Fruit fly (Drosophila melanogaster): ENCODE measurements around the gene CG43074.

CG43074 gene

DNA sequence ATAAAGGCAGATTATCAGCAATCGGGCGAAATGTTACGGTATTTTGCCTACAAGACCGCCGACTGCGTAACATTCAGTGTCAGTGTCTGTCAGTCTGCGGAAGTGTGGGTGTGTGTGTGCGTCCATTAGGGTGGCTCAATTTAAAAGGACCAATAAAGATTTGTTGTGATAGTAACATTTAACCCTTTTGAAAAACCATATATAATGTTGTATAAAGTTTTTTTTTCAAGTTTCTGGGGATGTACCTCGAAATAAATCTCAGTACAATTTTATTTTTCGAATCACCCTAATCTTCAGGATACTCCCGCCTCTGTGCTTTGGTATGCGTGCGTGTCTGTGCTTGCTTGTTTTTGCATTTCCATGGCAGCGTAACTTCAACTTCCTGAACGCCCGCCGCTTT, 11.7 kb downstream of the CG43074 start (continued):
- TF ChIP-seq CG1024 (GFP tag; IDR thresholded peaks at IDR 0.05) (0 out of 2 replicates have a peak, but pooled peaks have one; percentile 45), gcm2 (GFP tag; optimal IDR thresholded peaks at IDR 0.05) (no peak), H15 (GFP tag; IDR thresholded peaks at IDR 0.05) (peak; percentile 59; the same call in 1 of the 3 replicates), amos (GFP tag; IDR thresholded peaks at IDR 0.05; ENCODE audit: partially characterized antibody) (no peak), bbx (GFP tag; IDR thresholded peaks at IDR 0.05; ENCODE audit: partially characterized antibody) (no peak), Usf (GFP tag; optimal IDR thresholded peaks at IDR 0.05) (no peak), Sox100B (GFP tag; optimal IDR thresholded peaks at IDR 0.05) (peak; percentile 56), Six4 (GFP tag; optimal IDR thresholded peaks at IDR 0.05) (no peak), CG30020 (tag; optimal IDR thresholded peaks at IDR 0.05) (no peak), toy (GFP tag; IDR thresholded peaks at IDR 0.05) (no peak), twi (tag; optimal IDR thresholded peaks at IDR 0.05) (no peak), jigr1 (GFP tag; IDR thresholded peaks at IDR 0.05) (no peak), CG10147 (GFP tag; optimal IDR thresholded peaks at IDR 0.05) (peak; percentile 73), ase (GFP tag; IDR thresholded peaks at IDR 0.05) (peak; percentile 41; the same call in 1 of the 3 replicates), H2.0 (GFP tag; IDR thresholded peaks at IDR 0.05) (peak; percentile 59), CG4820 (GFP tag; optimal IDR thresholded peaks at IDR 0.05) (peak; percentile 32), CG17802 (tag; optimal IDR thresholded peaks at IDR 0.05) (no peak), CG4328 (GFP tag; optimal IDR thresholded peaks at IDR 0.05) (peak; percentile 63), sisA (GFP tag; IDR thresholded peaks at IDR 0.05) (peak; percentile 39; the same call in 1 of the 2 replicates), HLH54F (GFP tag; optimal IDR thresholded peaks at IDR 0.05) (peak; percentile 43), CG13775 (GFP tag; optimal IDR thresholded peaks at IDR 0.05) (peak; percentile 47), salm (tag; optimal IDR thresholded peaks at IDR 0.05) (peak; percentile 65), pho (GFP tag; optimal IDR thresholded peaks at IDR 0.05) (peak; percentile 68), Dek (tag; optimal IDR thresholded peaks at IDR 0.05) (peak; percentile 83), psq (GFP tag; optimal IDR thresholded peaks at IDR 0.05) (no peak), CG1529 (GFP tag; optimal IDR thresholded peaks at IDR 0.05) (peak; percentile 47), CG43689 (GFP tag; IDR thresholded peaks at IDR 0.05) (peak; percentile 47; the same call in 1 of the 2 replicates), Gug (GFP tag; IDR thresholded peaks at IDR 0.05) (peak; percentile 22; the same call in 1 of the 4 replicates), CG1603 (tag; optimal IDR thresholded peaks at IDR 0.05) (peak; percentile 28), CG15073 (GFP tag; optimal IDR thresholded peaks at IDR 0.05) (no peak), CG10366 (GFP tag; IDR thresholded peaks at IDR 0.05) (peak; percentile 63), dmrt99B (tag; optimal IDR thresholded peaks at IDR 0.05) (peak; percentile 76), ind (GFP tag; optimal IDR thresholded peaks at IDR 0.05) (peak; percentile 56), sima (GFP tag; optimal IDR thresholded peaks at IDR 0.05) (no peak), maf-S (GFP tag; optimal IDR thresholded peaks at IDR 0.05) (peak; percentile 34), Pdp1 (GFP tag; optimal IDR thresholded peaks at IDR 0.05) (peak; percentile 54 to 69), tup (GFP tag; optimal IDR thresholded peaks at IDR 0.05) (peak; percentile 14), CG12391 (tag; optimal IDR thresholded peaks at IDR 0.05) (peak; percentile 76), yki (optimal IDR thresholded peaks at IDR 0.05) (no peak), chif (GFP tag; optimal IDR thresholded peaks at IDR 0.05) (peak; percentile 34 to 64), fd96Cb (tag; optimal IDR thresholded peaks at IDR 0.05) (peak; percentile 54), dmrt11E (tag; optimal IDR thresholded peaks at IDR 0.05) (peak; percentile 18), fd64A (GFP tag; optimal IDR thresholded peaks at IDR 0.05) (no peak), CG15696 (tag; optimal IDR thresholded peaks at IDR 0.05) (peak; percentile 24), repo (GFP tag; optimal IDR thresholded peaks at IDR 0.05) (peak; percentile 22), fru (optimal IDR thresholded peaks at IDR 0.05) (no peak), Dref (GFP tag; IDR thresholded peaks at IDR 0.05) (no peak), CG6272 (GFP tag; IDR thresholded peaks at IDR 0.05) (no peak), insv (GFP tag; optimal IDR thresholded peaks at IDR 0.05) (peak in 1 of 2 experiments; percentile 9), MBD-R2 (GFP tag; IDR thresholded peaks at IDR 0.05) (peak; percentile 60; the same call in 1 of the 2 replicates), CG8089 (GFP tag; optimal IDR thresholded peaks at IDR 0.05) (peak; percentile 32), aop (GFP tag; IDR thresholded peaks at IDR 0.05) (no peak)
